Fruit fly (Drosophila melanogaster) whole organism: ENCODE data around the gene flip.

Source experiments
- CG8478 ChIP-seq: fragments of >200 bp; optimal IDR thresholded peaks from 2 replicates; lab custom pipeline; 2018; ENCODE audit warnings: inconsistent platforms
- Dll ChIP-seq: fragments of >200 bp; optimal IDR thresholded peaks from 2 replicates; lab custom pipeline; 2017
- EcR ChIP-seq, 2 experiments: fragments of >200 bp; optimal IDR thresholded peaks; 2 replicates each; lab custom pipeline; 2017; ENCODE audit warnings: missing biosample characterization in 2 of 2, missing genetic modification characterization in 2 of 2, missing genetic modification reagents in 2 of 2
- pan ChIP-seq: fragments of >200 bp; optimal IDR thresholded peaks from 2 replicates; lab custom pipeline; 2017
- psq ChIP-seq: fragments of >200 bp; optimal IDR thresholded peaks from 2 replicates; lab custom pipeline; 2017
- usp ChIP-seq: fragments of >200 bp; optimal IDR thresholded peaks from 2 replicates; lab custom pipeline; 2017; ENCODE audit warnings: missing biosample characterization, missing genetic modification characterization, mixed read lengths

Gene flip

dm6 chr3R:4249947-4250346, 27.8 kb downstream of the flip start:
- no peak for TF ChIP-seq pan (lab: Kevin White, UChicago)
- no peak for TF ChIP-seq psq
- TF ChIP-seq CG8478 (lab: Kevin White, UChicago), result no peak
- no peak for TF ChIP-seq EcR (GFP tag; optimal IDR thresholded peaks at IDR 0.05; lab: Kevin White, UChicago)
- no peak for TF ChIP-seq Dll
- no peak for TF ChIP-seq usp (GFP tag; lab: Kevin White, UChicago)

- TF ChIP-seq usp (GFP tag; lab: Kevin White, UChicago) (no peak), psq (no peak), Dll (no peak), EcR (GFP tag; optimal IDR thresholded peaks at IDR 0.05; lab: Kevin White, UChicago) (no peak), pan (lab: Kevin White, UChicago) (no peak), CG8478 (lab: Kevin White, UChicago) (no peak)
These were observed 31.1 kb downstream of the flip start, which contains the start of gene TwdlF for dm6 chr3R:4246578-4247070. Gene TwdlF (plus strand): TSS chr3R:4247020.

DNA sequence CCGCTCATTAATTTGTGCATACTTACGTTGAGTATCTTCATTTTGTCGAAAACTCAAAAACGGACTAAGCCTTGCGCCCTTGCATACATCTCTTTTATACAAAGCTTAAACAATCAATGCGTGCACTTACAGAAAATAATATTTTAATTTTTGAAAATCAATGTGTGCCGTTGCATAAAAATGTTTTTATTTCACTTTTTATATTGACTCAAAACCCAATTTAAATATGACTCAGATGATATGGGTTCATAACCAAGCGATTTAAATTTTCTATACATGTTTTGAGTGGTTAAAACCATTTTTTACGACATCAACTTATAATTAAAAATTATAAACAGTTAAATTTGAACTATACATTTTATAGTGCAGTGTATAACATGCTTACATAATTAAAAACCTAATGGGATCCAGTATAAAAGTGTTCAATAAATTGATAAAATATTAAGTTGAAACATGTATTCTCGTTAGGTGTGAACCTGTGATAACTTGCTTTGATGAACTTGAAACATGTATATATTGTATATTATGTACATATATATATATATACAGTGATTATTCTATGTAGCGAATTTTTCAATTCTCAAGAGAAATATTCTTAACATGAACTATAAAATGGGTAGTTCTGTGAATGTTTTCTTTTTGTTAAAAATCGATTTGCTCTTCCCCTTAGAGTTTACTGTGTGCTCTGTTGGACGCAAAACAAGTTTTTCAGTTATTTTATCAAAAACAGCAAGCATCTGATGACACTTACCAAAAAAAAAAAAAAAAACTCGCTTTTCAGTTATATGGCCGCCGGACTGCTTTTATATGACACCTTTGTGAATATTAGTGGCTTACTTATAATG, 34.4 kb downstream of the flip start, which contains the start of gene CG34305:
Gene CG34305 (minus strand): TSS at position 51 of the 845 bp plus-strand sequence.
- TF ChIP-seq Dll, result no peak
- no peak for TF ChIP-seq pan (lab: Kevin White, UChicago)
- no peak for TF ChIP-seq EcR (GFP tag; optimal IDR thresholded peaks at IDR 0.05; lab: Kevin White, UChicago)
- TF ChIP-seq CG8478 (lab: Kevin White, UChicago), result no peak
- no peak for TF ChIP-seq psq
- TF ChIP-seq usp (GFP tag; lab: Kevin White, UChicago), result no peak

DNA sequence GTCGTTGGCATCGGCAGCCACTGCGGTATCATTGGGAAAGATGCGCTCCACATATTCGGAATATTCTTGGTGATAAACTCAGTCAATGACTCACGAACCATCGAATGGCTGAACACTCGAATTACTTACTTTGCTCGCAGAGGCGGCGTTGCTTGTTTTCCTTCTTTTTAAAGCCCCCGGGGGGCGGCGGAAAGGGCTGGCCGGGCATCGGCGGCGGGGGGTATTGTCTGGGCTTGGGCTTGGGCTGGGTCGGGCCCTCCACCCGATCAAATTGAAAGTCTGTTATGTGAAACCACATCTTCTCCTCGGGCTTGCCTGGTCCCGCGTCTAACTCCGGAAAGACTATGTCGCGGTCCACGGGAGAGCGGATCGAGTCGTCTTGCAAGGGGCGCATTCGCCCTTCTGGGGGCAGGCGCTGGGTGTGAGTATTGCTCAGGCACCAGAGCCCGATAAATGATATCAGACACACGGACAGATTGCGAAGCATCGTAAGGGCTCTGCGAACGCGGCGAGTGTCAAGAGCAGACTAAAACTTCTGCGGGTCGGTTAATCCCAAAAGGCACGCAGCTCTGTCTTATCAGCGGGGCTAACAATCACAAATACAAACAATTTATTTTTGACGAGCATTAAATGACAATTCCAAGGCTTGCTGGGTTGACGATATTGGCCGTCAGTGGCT, 35.4 kb downstream of the flip start, which contains the start of gene CG14642:
Gene CG14642 (minus strand): TSS at position 509 of the 679 bp plus-strand sequence.
- TF ChIP-seq pan (lab: Kevin White, UChicago), result no peak
- no peak for TF ChIP-seq CG8478 (lab: Kevin White, UChicago)
- no peak for TF ChIP-seq psq
- no peak for TF ChIP-seq EcR (GFP tag; optimal IDR thresholded peaks at IDR 0.05; lab: Kevin White, UChicago)
- TF ChIP-seq Dll, result no peak
- TF ChIP-seq usp (GFP tag; lab: Kevin White, UChicago), result no peak

DNA sequence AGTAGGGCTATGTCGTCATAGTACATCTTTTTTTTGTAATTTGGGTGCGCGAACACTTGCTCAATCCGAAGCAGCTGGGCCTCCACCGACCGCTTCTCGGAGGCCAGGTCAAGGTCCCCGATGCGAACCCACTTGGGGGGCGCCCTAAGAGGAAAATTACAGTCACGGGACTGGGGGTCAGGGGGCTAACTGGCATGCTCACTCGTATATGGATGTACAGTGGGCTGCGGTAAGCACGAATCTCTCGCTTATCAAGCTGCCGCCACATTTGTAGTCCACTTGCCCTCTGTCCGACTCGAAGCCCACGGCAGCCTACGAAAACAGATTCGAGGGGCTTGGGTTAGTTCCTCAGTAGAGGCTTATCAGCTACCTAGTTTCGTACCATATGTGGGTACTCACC, 36.0 kb downstream of the flip start:
- no peak for TF ChIP-seq CG8478 (lab: Kevin White, UChicago)
- TF ChIP-seq psq, result no peak
- TF ChIP-seq pan (lab: Kevin White, UChicago), result no peak
- TF ChIP-seq Dll, result no peak
- no peak for TF ChIP-seq EcR (GFP tag; optimal IDR thresholded peaks at IDR 0.05; lab: Kevin White, UChicago)
- TF ChIP-seq usp (GFP tag; lab: Kevin White, UChicago), result no peak

- TF ChIP-seq Dll (no peak), pan (lab: Kevin White, UChicago) (no peak), EcR (GFP tag; optimal IDR thresholded peaks at IDR 0.05; lab: Kevin White, UChicago) (no peak), psq (no peak), usp (GFP tag; lab: Kevin White, UChicago) (no peak), CG8478 (lab: Kevin White, UChicago) (no peak)
These were observed 41.2 kb downstream of the flip start for dm6 chr3R:4236534-4236933.

DNA sequence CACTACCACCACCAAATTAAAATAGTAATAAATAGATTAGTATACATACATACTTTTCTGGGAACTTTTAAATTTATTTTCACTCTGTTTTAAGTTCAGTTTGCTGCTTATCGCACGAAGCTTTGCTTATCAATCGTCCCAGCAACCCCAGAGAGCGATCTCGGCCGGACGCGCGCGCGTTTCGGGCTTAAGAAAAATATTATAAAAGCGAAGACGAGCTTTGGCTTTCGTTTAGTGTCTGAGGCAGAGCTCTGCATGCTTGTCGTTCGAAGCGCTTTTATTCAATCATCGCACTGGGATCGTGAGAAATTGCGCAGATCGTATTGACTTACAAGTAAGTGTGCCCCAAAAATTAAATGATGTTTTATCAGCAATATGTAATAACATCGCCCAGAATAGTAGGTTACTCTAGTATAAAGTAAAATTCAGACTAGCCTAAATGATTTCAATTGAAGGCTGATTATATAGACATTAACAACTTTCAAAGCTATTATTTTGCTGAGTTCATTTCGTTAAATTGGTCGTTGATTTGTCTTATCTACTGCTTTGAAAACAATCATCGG, 42.7 kb downstream of the flip start, which contains the start of gene Gel:
Gene Gel (plus strand): TSS at position 227 of the 563 bp plus-strand sequence.
- no peak for TF ChIP-seq psq
- no peak for TF ChIP-seq CG8478 (lab: Kevin White, UChicago)
- no peak for TF ChIP-seq pan (lab: Kevin White, UChicago)
- no peak for TF ChIP-seq EcR (GFP tag; optimal IDR thresholded peaks at IDR 0.05; lab: Kevin White, UChicago)
- no peak for TF ChIP-seq Dll
- no peak for TF ChIP-seq usp (GFP tag; lab: Kevin White, UChicago)

dm6 chr3R:4233018-4233385, 44.7 kb downstream of the flip start, which contains the start of gene abs:
Gene abs (plus strand): TSS chr3R:4233047.
- TF ChIP-seq EcR (GFP tag; optimal IDR thresholded peaks at IDR 0.05; lab: Kevin White, UChicago), result no peak

- TF ChIP-seq pan (lab: Kevin White, UChicago), result no peak
- no peak for TF ChIP-seq CG8478 (lab: Kevin White, UChicago)
- no peak for TF ChIP-seq Dll
- no peak for TF ChIP-seq EcR (GFP tag; optimal IDR thresholded peaks at IDR 0.05; lab: Kevin White, UChicago)
These were observed 45.4 kb downstream of the flip start, which contains the start of gene CG14641 for dm6 chr3R:4232139-4233017. Gene CG14641 (minus strand): TSS chr3R:4232342.

DNA sequence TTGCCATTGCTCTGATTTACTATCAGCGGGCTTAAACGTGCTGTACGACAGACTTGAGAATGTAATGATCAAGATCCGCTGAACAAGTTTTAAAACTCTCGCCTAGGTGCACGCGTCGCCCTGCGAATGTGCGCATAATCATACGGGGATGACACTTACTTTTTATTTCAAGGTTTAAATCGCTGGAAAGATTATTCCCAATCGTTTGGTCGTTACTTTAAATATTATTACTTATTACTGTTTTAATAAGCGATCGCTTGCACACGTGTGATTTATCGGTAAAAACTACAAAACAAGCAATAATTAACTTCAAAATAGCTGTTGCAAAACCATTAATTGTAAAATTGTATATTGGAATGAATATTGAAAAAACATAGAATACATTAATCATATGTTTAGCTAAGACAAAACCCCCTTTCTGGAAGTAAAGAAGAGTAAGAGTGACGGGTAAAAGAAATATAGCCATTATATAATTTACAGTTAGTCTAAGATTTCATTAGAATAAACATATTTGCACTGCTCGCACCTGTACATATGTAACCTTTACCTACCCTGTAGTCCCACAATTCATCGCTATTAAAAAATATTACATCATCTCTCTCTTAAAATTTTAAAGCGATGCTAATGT, 48.5 kb downstream of the flip start, which contains the start of gene DhpD:
Gene DhpD (minus strand): TSS at position 102 of the 628 bp plus-strand sequence.
- TF ChIP-seq pan (lab: Kevin White, UChicago) (no peak), psq (no peak), Dll (no peak), EcR (GFP tag; optimal IDR thresholded peaks at IDR 0.05; lab: Kevin White, UChicago) (no peak), usp (GFP tag; lab: Kevin White, UChicago) (no peak), CG8478 (lab: Kevin White, UChicago) (no peak)
